Fruit fly (Drosophila melanogaster): ENCODE measurements around the gene twin.

Gene twin

DNA sequence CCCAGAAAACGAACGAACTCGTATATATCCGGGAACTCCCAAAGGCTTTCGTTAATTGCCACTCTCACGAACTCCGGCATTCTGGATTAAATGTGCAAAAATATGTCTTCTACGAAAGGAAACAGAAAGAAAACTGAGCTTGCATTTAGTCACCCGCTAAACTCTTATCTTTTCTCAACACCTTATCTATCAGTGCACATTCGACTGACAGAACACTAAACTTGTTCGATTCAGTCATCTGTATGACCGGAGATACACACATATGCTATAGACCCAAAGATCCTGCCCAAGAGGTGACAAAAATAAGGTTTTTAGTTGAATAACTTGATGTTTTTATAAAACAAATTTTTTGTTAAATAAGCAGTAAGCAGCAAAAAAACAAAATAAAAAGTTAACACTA, 71.7 kb downstream of the twin start, which contains the start of gene p38c:
Gene p38c (minus strand): TSS at position 101 of the 400 bp plus-strand sequence.
- TF ChIP-seq h (optimal IDR thresholded peaks at IDR 0.05) (no peak), psq (optimal IDR thresholded peaks at IDR 0.05) (no peak), Sin3A (optimal IDR thresholded peaks at IDR 0.05) (no peak)

DNA sequence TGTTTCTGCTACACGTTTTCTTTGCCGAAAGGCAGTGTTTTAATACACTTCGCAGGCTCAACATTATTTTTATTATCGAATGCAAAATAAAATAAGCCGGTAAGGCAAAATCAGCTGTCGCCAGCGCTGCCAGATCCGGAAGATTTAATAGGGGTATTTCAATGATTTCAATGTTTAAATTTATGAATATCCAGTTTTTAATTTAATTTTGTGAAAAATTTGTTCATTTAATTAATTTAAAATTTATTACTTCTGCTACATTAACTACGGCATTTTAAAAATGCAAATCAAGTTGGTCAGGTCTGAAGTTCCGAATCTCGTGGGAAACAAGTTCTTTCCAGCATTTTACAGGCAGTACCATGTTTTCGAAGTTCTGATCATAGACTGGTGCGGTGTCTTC, 72.9 kb downstream of the twin start, which contains the start of gene Slimp:
Gene Slimp (minus strand): TSS at position 130 of the 400 bp plus-strand sequence.
- no peak for TF ChIP-seq psq (optimal IDR thresholded peaks at IDR 0.05)
- no peak for TF ChIP-seq ttk (optimal IDR thresholded peaks at IDR 0.05)
- no peak for TF ChIP-seq Sin3A (optimal IDR thresholded peaks at IDR 0.05)
- no peak for TF ChIP-seq Myc (optimal IDR thresholded peaks at IDR 0.05)
- no peak for TF ChIP-seq insv (optimal IDR thresholded peaks at IDR 0.05)
- TF ChIP-seq h (optimal IDR thresholded peaks at IDR 0.05): no peak
